Worm (Caenorhabditis elegans): ENCODE results near the gene Y25C1A.7.

Y25C1A.7 gene

ce11 chrII:3068646-3069045 lies 2.2 kb downstream of the Y25C1A.7 start:
- TF ChIP-seq crh-2 (tag; optimal IDR thresholded peaks at IDR 0.05) (no peak), Y55F3AM.14 (GFP tag; optimal IDR thresholded peaks at IDR 0.05) (no peak), ceh-82 (tag; optimal IDR thresholded peaks at IDR 0.05) (no peak), elt-3 (tag; optimal IDR thresholded peaks at IDR 0.05) (no peak), C34F6.9 (tag; optimal IDR thresholded peaks at IDR 0.05) (no peak), nhr-129 (tag; optimal IDR thresholded peaks at IDR 0.05) (no peak), mbf-1 (tag; optimal IDR thresholded peaks at IDR 0.05) (no peak), nhr-23 (tag; optimal IDR thresholded peaks at IDR 0.05) (no peak), fos-1 (tag; optimal IDR thresholded peaks at IDR 0.05) (no peak), unc-39 (tag; optimal IDR thresholded peaks at IDR 0.05) (no peak), aly-2 (tag; optimal IDR thresholded peaks at IDR 0.05) (no peak), nhr-77 (tag; optimal IDR thresholded peaks at IDR 0.05) (no peak), lin-13 (GFP tag; optimal IDR thresholded peaks at IDR 0.05) (no peak)

ce11 chrII:3067896-3068295 lies 3.0 kb downstream of the Y25C1A.7 start:
- TF ChIP-seq nhr-21 (tag; optimal IDR thresholded peaks at IDR 0.05) = no peak
- TF ChIP-seq nhr-77 (tag; optimal IDR thresholded peaks at IDR 0.05) = no peak
- TF ChIP-seq egl-27 (tag; optimal IDR thresholded peaks at IDR 0.05) = no peak
- TF ChIP-seq ceh-16 (tag; optimal IDR thresholded peaks at IDR 0.05) = no peak
- TF ChIP-seq nhr-12 (tag; optimal IDR thresholded peaks at IDR 0.05) = no peak
- no peak for TF ChIP-seq ztf-4 (tag; optimal IDR thresholded peaks at IDR 0.05)
- TF ChIP-seq ztf-1 (GFP tag; conservative IDR thresholded peaks at IDR 0.05) = no peak
- TF ChIP-seq Y55F3AM.14 (GFP tag; optimal IDR thresholded peaks at IDR 0.05) = no peak
- no peak for TF ChIP-seq mdl-1 (tag; optimal IDR thresholded peaks at IDR 0.05)
- no peak for TF ChIP-seq sem-4 (tag; optimal IDR thresholded peaks at IDR 0.05)
- no peak for TF ChIP-seq nhr-11 (tag; optimal IDR thresholded peaks at IDR 0.05)

ce11 chrII:3067447-3067846 lies 3.4 kb downstream of the Y25C1A.7 start:
- no peak for TF ChIP-seq nhr-10 (tag; optimal IDR thresholded peaks at IDR 0.05)
- no peak for TF ChIP-seq sma-3 (GFP tag; optimal IDR thresholded peaks at IDR 0.05)
- TF ChIP-seq fos-1 (tag; optimal IDR thresholded peaks at IDR 0.05) = no peak
- no peak for TF ChIP-seq zag-1 (tag; optimal IDR thresholded peaks at IDR 0.05)
- no peak for TF ChIP-seq Y55F3AM.14 (GFP tag; optimal IDR thresholded peaks at IDR 0.05)
- TF ChIP-seq ama-1 (optimal IDR thresholded peaks at IDR 0.05) = no peak
- no peak for TF ChIP-seq mab-5 (tag; optimal IDR thresholded peaks at IDR 0.05)
- TF ChIP-seq unc-39 (tag; optimal IDR thresholded peaks at IDR 0.05) = no peak
- TF ChIP-seq nhr-77 (tag; optimal IDR thresholded peaks at IDR 0.05) = no peak
- no peak for TF ChIP-seq lin-39 (tag; optimal IDR thresholded peaks at IDR 0.05)
- TF ChIP-seq egl-27 (tag; optimal IDR thresholded peaks at IDR 0.05) = no peak
- TF ChIP-seq ceh-82 (tag; optimal IDR thresholded peaks at IDR 0.05) = no peak

- no peak for TF ChIP-seq dmd-4 (tag; optimal IDR thresholded peaks at IDR 0.05)
Observed at ce11 chrII:3066401-3066800, 4.5 kb downstream of the Y25C1A.7 start.

- TF ChIP-seq dmd-4 (tag; optimal IDR thresholded peaks at IDR 0.05) (no peak), ceh-16 (tag; optimal IDR thresholded peaks at IDR 0.05) (no peak), mab-5 (tag; optimal IDR thresholded peaks at IDR 0.05) (no peak), nhr-23 (tag; optimal IDR thresholded peaks at IDR 0.05) (no peak), lsy-2 (tag; optimal IDR thresholded peaks at IDR 0.05) (no peak), nhr-129 (tag; optimal IDR thresholded peaks at IDR 0.05) (no peak), lin-39 (tag; optimal IDR thresholded peaks at IDR 0.05) (no peak), nhr-12 (tag; optimal IDR thresholded peaks at IDR 0.05) (no peak), Y55F3AM.14 (GFP tag; optimal IDR thresholded peaks at IDR 0.05) (no peak), mdl-1 (tag; optimal IDR thresholded peaks at IDR 0.05) (no peak), skn-1 (tag; optimal IDR thresholded peaks at IDR 0.05) (no peak)
Observed at ce11 chrII:3065086-3065485, 5.8 kb downstream of the Y25C1A.7 start.

ce11 chrII:3064631-3065030 lies 6.2 kb downstream of the Y25C1A.7 start:
- no peak for TF ChIP-seq lin-13 (GFP tag; optimal IDR thresholded peaks at IDR 0.05)
- no peak for TF ChIP-seq nhr-11 (tag; optimal IDR thresholded peaks at IDR 0.05)
- TF ChIP-seq F13H6.1 (tag; optimal IDR thresholded peaks at IDR 0.05) = no peak
- TF ChIP-seq sem-4 (tag; optimal IDR thresholded peaks at IDR 0.05) = no peak
- TF ChIP-seq sma-9 (GFP tag; optimal IDR thresholded peaks at IDR 0.05) = no peak
- TF ChIP-seq sma-9 (tag; optimal IDR thresholded peaks at IDR 0.05) = no peak
- TF ChIP-seq unc-62 (GFP tag; optimal IDR thresholded peaks at IDR 0.05) = no peak
- no peak for TF ChIP-seq gmeb-1 (tag; optimal IDR thresholded peaks at IDR 0.05)
- TF ChIP-seq ztf-11 (tag; optimal IDR thresholded peaks at IDR 0.05) = no peak
- no peak for TF ChIP-seq skn-1 (tag; optimal IDR thresholded peaks at IDR 0.05)
- no peak for TF ChIP-seq nhr-12 (tag; optimal IDR thresholded peaks at IDR 0.05)
- no peak for TF ChIP-seq mab-5 (tag; optimal IDR thresholded peaks at IDR 0.05)
- no peak for TF ChIP-seq ceh-82 (tag; optimal IDR thresholded peaks at IDR 0.05)
- TF ChIP-seq snpc-4 (tag; optimal IDR thresholded peaks at IDR 0.05) = no peak
- no peak for TF ChIP-seq ztf-1 (GFP tag; conservative IDR thresholded peaks at IDR 0.05)
